Worm (Caenorhabditis elegans): ENCODE measurements around the gene hpo-40.

DNA sequence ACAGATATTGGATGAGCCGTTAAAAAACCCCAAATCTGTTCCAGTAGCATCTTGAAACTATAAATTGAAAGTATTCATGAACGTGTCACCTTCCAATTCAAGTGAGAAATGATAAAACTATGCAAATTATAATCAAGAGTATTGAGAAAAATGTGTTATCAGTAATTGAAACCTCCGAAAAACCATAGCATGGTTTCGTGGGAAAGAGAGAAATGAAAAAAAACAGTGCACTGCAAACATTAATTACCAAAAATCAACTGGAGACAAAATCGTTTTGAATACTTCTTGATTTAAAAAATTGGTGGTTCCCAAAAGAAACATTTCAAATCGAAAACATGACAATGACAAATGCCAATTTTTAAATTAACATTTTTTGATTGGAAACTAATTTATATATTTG is 12.9 kb downstream of the hpo-40 start, which contains the start of gene daf-36:
- TF ChIP-seq ceh-82 (tag; optimal IDR thresholded peaks at IDR 0.05) (no peak), nhr-237 (tag; optimal IDR thresholded peaks at IDR 0.05) (no peak), elt-2 (tag; optimal IDR thresholded peaks at IDR 0.05) (no peak), sox-4 (tag; optimal IDR thresholded peaks at IDR 0.05) (no peak), zag-1 (tag; optimal IDR thresholded peaks at IDR 0.05) (no peak), lsy-2 (tag; optimal IDR thresholded peaks at IDR 0.05) (no peak), zip-4 (GFP tag; optimal IDR thresholded peaks at IDR 0.05) (no peak), ama-1 (optimal IDR thresholded peaks at IDR 0.05) (no peak), F16B12.6 (tag; optimal IDR thresholded peaks at IDR 0.05) (no peak), alr-1 (tag; optimal IDR thresholded peaks at IDR 0.05; ENCODE audit: borderline replicate concordance) (no peak), nhr-11 (tag; optimal IDR thresholded peaks at IDR 0.05) (no peak), nhr-77 (tag; optimal IDR thresholded peaks at IDR 0.05) (no peak), snpc-4 (tag; optimal IDR thresholded peaks at IDR 0.05) (no peak)
